Worm (Caenorhabditis elegans) whole organism, young adult: ENCODE measurements around the gene pus-1.
A peak's percentile ranks its signal among the peaks of the same experiment; 100 is the strongest.

Experiments
- B0019.2 ChIP-seq: fragments of 200-800 bp; sonication (Bioruptor generic); conservative IDR thresholded peaks from 2 replicates; pipeline ENCODE4 v1.3.6; 2022; ENCODE audit warnings: missing genetic modification reagents, missing genetic modification characterization, missing compliant biosample characterization
- B0261.1 ChIP-seq: sonication (generic microtip); optimal IDR thresholded peaks from 2 replicates; lab custom pipeline; 2016; ENCODE audit warnings: mild to moderate bottlenecking, missing genetic modification characterization, moderate library complexity, missing compliant biosample characterization
- C17E4.6 ChIP-seq: fragments of 200-800 bp; sonication (Bioruptor generic); IDR thresholded peaks from 2 replicates; pipeline ENCODE4 v1.3.6; 2022; ENCODE audit warnings: missing genetic modification reagents, missing genetic modification characterization, missing compliant biosample characterization
- F39B2.1 ChIP-seq: fragments of 200-800 bp; sonication (Bioruptor generic); IDR thresholded peaks from 2 replicates; pipeline ENCODE4 v1.3.6; 2022; ENCODE audit warnings: missing genetic modification reagents, missing genetic modification characterization, missing compliant biosample characterization
- F55B11.4 ChIP-seq: sonication (generic microtip); optimal IDR thresholded peaks from 2 replicates; lab custom pipeline; 2016; ENCODE audit warnings: missing compliant biosample characterization, missing genetic modification characterization, borderline replicate concordance; ENCODE audit not compliant: insufficient read depth
- K11D2.4 ChIP-seq: fragments of 200-800 bp; sonication (Bioruptor generic); IDR thresholded peaks from 2 replicates; pipeline ENCODE4 v1.3.6; 2022; ENCODE audit warnings: missing genetic modification reagents, missing genetic modification characterization, missing compliant biosample characterization
- T26A5.8 ChIP-seq: sonication (generic microtip); optimal IDR thresholded peaks from 2 replicates; lab custom pipeline; 2016; ENCODE audit warnings: missing genetic modification characterization, missing compliant biosample characterization
- Y53G8AR.9 ChIP-seq: fragments of 200-800 bp; sonication (Bioruptor generic); conservative IDR thresholded peaks from 2 replicates; pipeline ENCODE4 v1.3.6; 2022; ENCODE audit warnings: missing genetic modification reagents, missing genetic modification characterization, missing compliant biosample characterization
- Y79H2A.3 ChIP-seq: fragments of 200-800 bp; sonication (Bioruptor generic); conservative IDR thresholded peaks from 2 replicates; pipeline ENCODE4 v1.3.6; 2022; ENCODE audit warnings: missing genetic modification reagents, missing genetic modification characterization, missing compliant biosample characterization
- akir-1 ChIP-seq: fragments of 200-800 bp; sonication (Bioruptor generic); optimal IDR thresholded peaks from 2 replicates; lab custom pipeline; 2018; ENCODE audit warnings: mild to moderate bottlenecking, missing genetic modification characterization, moderate library complexity, missing compliant biosample characterization
- bed-1 ChIP-seq: fragments of 200-800 bp; sonication (Bioruptor generic); IDR thresholded peaks from 2 replicates; pipeline ENCODE4 v1.3.6; 2022; ENCODE audit warnings: missing genetic modification reagents, missing genetic modification characterization, missing compliant biosample characterization
- bed-2 ChIP-seq: fragments of 200-800 bp; sonication (Bioruptor generic); IDR thresholded peaks from 2 replicates; pipeline ENCODE4 v1.3.6; 2022; ENCODE audit warnings: missing genetic modification reagents, missing genetic modification characterization, missing compliant biosample characterization
- ccch-3 ChIP-seq: fragments of 200-800 bp; sonication (Bioruptor generic); optimal IDR thresholded peaks from 2 replicates; lab custom pipeline; 2018; ENCODE audit warnings: mild to moderate bottlenecking, missing genetic modification characterization, missing compliant biosample characterization
- ceh-79 ChIP-seq: sonication (generic microtip); optimal IDR thresholded peaks from 2 replicates; lab custom pipeline; 2017; ENCODE audit warnings: mild to moderate bottlenecking, missing genetic modification characterization, missing compliant biosample characterization
- ceh-91 ChIP-seq: fragments of 200-800 bp; sonication (Bioruptor generic); IDR thresholded peaks from 2 replicates; pipeline ENCODE4 v1.3.6; 2022; ENCODE audit warnings: missing genetic modification reagents, missing genetic modification characterization, missing compliant biosample characterization
- dox-1 ChIP-seq: fragments of 200-800 bp; sonication (Bioruptor generic); IDR thresholded peaks from 2 replicates; pipeline ENCODE4 v1.3.6; 2022; ENCODE audit warnings: missing genetic modification reagents, missing genetic modification characterization, missing compliant biosample characterization
- egrh-3 ChIP-seq: fragments of 200-800 bp; sonication (Bioruptor generic); IDR thresholded peaks from 2 replicates; pipeline ENCODE4 v1.3.6; 2022; ENCODE audit warnings: missing genetic modification reagents, missing genetic modification characterization, missing compliant biosample characterization
- fkh-3 ChIP-seq: sonication (generic microtip); optimal IDR thresholded peaks from 2 replicates; lab custom pipeline; 2016; ENCODE audit warnings: mild to moderate bottlenecking, missing genetic modification characterization, missing compliant biosample characterization
- him-1 ChIP-seq: sonication (generic microtip); optimal IDR thresholded peaks from 2 replicates; lab custom pipeline; 2016; ENCODE audit warnings: missing genotype, missing genetic modification reagents, missing genetic modification characterization, missing compliant biosample characterization
- hsf-1 ChIP-seq: fragments of 200-800 bp; sonication (Bioruptor generic); IDR thresholded peaks from 2 replicates; pipeline ENCODE4 v1.3.6; 2022; ENCODE audit warnings: missing genetic modification reagents, missing genetic modification characterization, missing compliant biosample characterization
- let-607 ChIP-seq, 2 experiments: fragments of 200-800 bp in 1 of 2; sonication (Bioruptor generic) in 1 of 2; sonication (generic microtip) in 1 of 2; optimal IDR thresholded peaks; 2 replicates each; lab custom pipeline; 2016 to 2018; ENCODE audit warnings: mild to moderate bottlenecking in 2 of 2, missing compliant biosample characterization in 2 of 2, missing genetic modification characterization in 2 of 2, moderate library complexity in 2 of 2, missing genotype in 1 of 2
- lin-26 ChIP-seq: fragments of 200-800 bp; sonication (Bioruptor generic); IDR thresholded peaks from 2 replicates; pipeline ENCODE4 v1.3.6; 2022; ENCODE audit warnings: missing genetic modification reagents, missing genetic modification characterization, missing compliant biosample characterization
- lin-54 ChIP-seq: fragments of 200-800 bp; sonication (Bioruptor generic); optimal IDR thresholded peaks from 2 replicates; lab custom pipeline; 2018; ENCODE audit warnings: mild to moderate bottlenecking, missing genetic modification characterization, missing compliant biosample characterization
- lir-1 ChIP-seq: fragments of 200-800 bp; sonication (Bioruptor generic); conservative IDR thresholded peaks from 2 replicates; pipeline ENCODE4 v1.3.6; 2022; ENCODE audit warnings: missing genetic modification reagents, missing genetic modification characterization, missing compliant biosample characterization
- lsl-1 ChIP-seq: fragments of 200-800 bp; sonication (Bioruptor generic); optimal IDR thresholded peaks from 2 replicates; lab custom pipeline; 2018; ENCODE audit warnings: mild to moderate bottlenecking, missing genetic modification characterization, moderate library complexity, missing compliant biosample characterization
- lsy-27 ChIP-seq: sonication (generic microtip); optimal IDR thresholded peaks from 2 replicates; lab custom pipeline; 2017; ENCODE audit warnings: missing genetic modification characterization, mild to moderate bottlenecking, missing compliant biosample characterization, antibody characterized with exemption, missing genotype, borderline replicate concordance; ENCODE audit not compliant: insufficient read depth
- madf-6 ChIP-seq: fragments of 200-800 bp; sonication (Bioruptor generic); IDR thresholded peaks from 2 replicates; pipeline ENCODE4 v1.3.6; 2022; ENCODE audit warnings: missing genetic modification reagents, missing genetic modification characterization, missing compliant biosample characterization
- madf-8 ChIP-seq: fragments of 200-800 bp; sonication (Bioruptor generic); conservative IDR thresholded peaks from 2 replicates; pipeline ENCODE4 v1.3.6; 2022; ENCODE audit warnings: missing genetic modification reagents, missing genetic modification characterization, missing compliant biosample characterization
- mcd-1 ChIP-seq: fragments of 200-800 bp; sonication (Bioruptor generic); IDR thresholded peaks from 2 replicates; pipeline ENCODE4 v1.3.6; 2022; ENCODE audit warnings: missing genetic modification reagents, missing genetic modification characterization, missing compliant biosample characterization
- nfya-1 ChIP-seq: sonication (generic microtip); optimal IDR thresholded peaks from 2 replicates; lab custom pipeline; 2017; ENCODE audit warnings: antibody characterized with exemption, missing compliant biosample characterization, missing genetic modification characterization, borderline replicate concordance; ENCODE audit not compliant: insufficient read depth
- nhr-179 ChIP-seq: sonication (generic microtip); optimal IDR thresholded peaks from 2 replicates; lab custom pipeline; 2016; ENCODE audit warnings: mild to moderate bottlenecking, missing genetic modification characterization, missing compliant biosample characterization
- pbrm-1 ChIP-seq: fragments of 200-800 bp; sonication (Bioruptor generic); IDR thresholded peaks from 2 replicates; pipeline ENCODE4 v1.3.6; 2022; ENCODE audit warnings: missing genetic modification reagents, missing genetic modification characterization, missing compliant biosample characterization
- rcor-1 ChIP-seq: fragments of 200-800 bp; sonication (Bioruptor generic); IDR thresholded peaks from 2 replicates; pipeline ENCODE4 v1.3.6; 2022; ENCODE audit warnings: missing genetic modification reagents, missing genetic modification characterization, missing compliant biosample characterization
- repo-1 ChIP-seq: sonication (generic microtip); optimal IDR thresholded peaks from 2 replicates; lab custom pipeline; 2017; ENCODE audit warnings: mild to moderate bottlenecking, missing genetic modification characterization, missing compliant biosample characterization
- snpc-4 ChIP-seq, 5 experiments: fragments of 150-350 bp in 1 of 5; sonication (generic microtip) in 4 of 5; optimal IDR thresholded peaks; 2 replicates each; lab custom pipeline; 2014 to 2018; ENCODE audit warnings: missing genetic modification characterization in 5 of 5, missing biosample characterization in 3 of 5, antibody characterized with exemption in 2 of 5, mild to moderate bottlenecking in 2 of 5, missing compliant biosample characterization in 2 of 5, missing genotype in 2 of 5, moderate library complexity in 2 of 5, missing genetic modification reagents in 1 of 5
- somi-1 ChIP-seq: fragments of 200-800 bp; sonication (Bioruptor generic); optimal IDR thresholded peaks from 2 replicates; lab custom pipeline; 2018; ENCODE audit warnings: mild to moderate bottlenecking, missing genetic modification characterization, missing compliant biosample characterization
- sptf-2 ChIP-seq: fragments of 200-800 bp; sonication (Bioruptor generic); optimal IDR thresholded peaks from 2 replicates; lab custom pipeline; 2018; ENCODE audit warnings: mild to moderate bottlenecking, missing genetic modification characterization, missing compliant biosample characterization
- xnd-1 ChIP-seq: sonication (generic microtip); optimal IDR thresholded peaks from 2 replicates; lab custom pipeline; 2016; ENCODE audit warnings: missing genotype, missing genetic modification reagents, missing genetic modification characterization, missing compliant biosample characterization
- zfh-2 ChIP-seq: fragments of 200-800 bp; sonication (Bioruptor generic); conservative IDR thresholded peaks from 2 replicates; pipeline ENCODE4 v1.3.6; 2022; ENCODE audit warnings: missing genetic modification reagents, missing genetic modification characterization, missing compliant biosample characterization
- ztf-18 ChIP-seq: sonication (generic microtip); optimal IDR thresholded peaks from 2 replicates; lab custom pipeline; 2016; ENCODE audit warnings: missing genotype, mild to moderate bottlenecking, missing genetic modification characterization, missing compliant biosample characterization
- ztf-22 ChIP-seq: fragments of 200-800 bp; sonication (Bioruptor generic); optimal IDR thresholded peaks from 2 replicates; lab custom pipeline; 2018; ENCODE audit warnings: mild to moderate bottlenecking, missing genetic modification characterization, moderate library complexity, missing compliant biosample characterization
- ztf-26 ChIP-seq: sonication (generic microtip); optimal IDR thresholded peaks from 2 replicates; lab custom pipeline; 2017; ENCODE audit warnings: missing genetic modification characterization, missing compliant biosample characterization
- ztf-28 ChIP-seq: fragments of 200-800 bp; sonication (Bioruptor generic); IDR thresholded peaks from 2 replicates; pipeline ENCODE4 v1.3.6; 2022; ENCODE audit warnings: missing genetic modification reagents, missing genetic modification characterization, missing compliant biosample characterization
- ztf-6 ChIP-seq: fragments of 200-800 bp; sonication (Bioruptor generic); IDR thresholded peaks from 2 replicates; pipeline ENCODE4 v1.3.6; 2022; ENCODE audit warnings: missing genetic modification reagents, missing genetic modification characterization, missing compliant biosample characterization

Gene pus-1

DNA sequence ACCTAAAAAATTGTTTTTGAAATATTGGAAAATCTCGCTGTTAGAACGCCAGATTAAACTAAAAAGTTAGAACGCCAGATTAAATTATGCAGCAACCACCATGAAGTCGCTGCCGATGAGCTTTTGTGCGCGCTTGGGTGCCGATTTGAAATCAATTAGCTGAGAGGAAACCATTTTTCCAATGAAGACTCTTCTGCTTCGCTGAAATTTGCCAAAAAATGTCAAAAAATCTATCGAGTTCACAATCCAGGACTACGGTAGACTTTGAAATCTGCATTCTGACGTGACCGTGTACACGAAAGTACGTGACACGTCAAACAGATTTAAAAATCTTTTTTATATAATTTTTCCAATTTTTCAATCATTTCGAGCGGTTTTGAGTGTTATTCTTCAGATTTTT is 5.8 kb downstream of the pus-1 start, which contains the start of gene immt-2:
immt-2 (plus strand) TSS at position 301 of the 400 bp plus-strand sequence.
- TF ChIP-seq ztf-18 (tag; lab: Kevin White, UChicago) (peak; percentile 17), pbrm-1 (GFP tag; lab: Robert Waterston, UW) (no peak), F39B2.1 (no peak), sptf-2 (GFP tag; lab: Kevin White, UChicago) (no peak), ztf-22 (GFP tag; lab: Kevin White, UChicago) (no peak), nfya-1 (tag; lab: Kevin White, UChicago) (no peak), lin-54 (GFP tag; lab: Kevin White, UChicago) (no peak), snpc-4 (GFP tag; optimal IDR thresholded peaks at IDR 0.05; lab: Kevin White, UChicago) (no peak), snpc-4 (tag; optimal IDR thresholded peaks at IDR 0.05; lab: Kevin White, UChicago) (peak in 1 of 4 experiments; percentile 28), lsl-1 (GFP tag; lab: Kevin White, UChicago) (peak; percentile 85), rcor-1 (no peak), dox-1 (GFP tag; lab: Robert Waterston, UW) (no peak), bed-2 (GFP tag; lab: Robert Waterston, UW) (no peak), akir-1 (GFP tag; lab: Kevin White, UChicago) (no peak), lin-26 (GFP tag; lab: Robert Waterston, UW) (no peak), hsf-1 (GFP tag; lab: Robert Waterston, UW) (no peak), lsy-27 (tag; lab: Kevin White, UChicago) (no peak), F55B11.4 (tag; lab: Kevin White, UChicago) (no peak)
- TF ChIP-seq, all 124 proteins: peak for 3

DNA sequence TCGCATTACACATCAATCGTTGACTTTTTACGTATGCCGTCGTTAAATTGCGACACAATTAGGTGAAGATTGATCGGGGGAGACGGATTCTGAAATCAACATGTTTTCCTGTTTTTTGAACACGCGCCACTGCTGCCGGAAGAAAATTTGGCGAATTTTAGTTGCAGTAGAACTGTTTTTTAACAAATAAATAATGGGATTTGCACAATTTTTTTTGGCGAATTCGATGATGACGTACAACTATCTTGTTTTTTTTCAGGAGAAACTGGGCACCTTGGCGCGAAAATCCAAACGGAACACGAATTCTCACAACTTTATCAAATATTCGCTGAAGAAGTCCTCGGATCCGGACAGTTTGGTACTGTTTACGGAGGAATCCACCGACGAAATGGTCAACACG is 8.7 kb downstream of the pus-1 start:
- no peak for TF ChIP-seq Y79H2A.3 (GFP tag; lab: Robert Waterston, UW)
- TF ChIP-seq ceh-91 = no peak
- no peak for TF ChIP-seq C17E4.6 (GFP tag; lab: Robert Waterston, UW)
- no peak for TF ChIP-seq ceh-79 (tag; lab: Kevin White, UChicago)
- TF ChIP-seq lir-1 = no peak
- no peak for TF ChIP-seq let-607 (tag; optimal IDR thresholded peaks at IDR 0.05; lab: Kevin White, UChicago)
- TF ChIP-seq bed-1 = no peak
- TF ChIP-seq ztf-26 = no peak
- no peak for TF ChIP-seq him-1
- TF ChIP-seq Y53G8AR.9 (GFP tag; lab: Robert Waterston, UW) = no peak
- no peak for TF ChIP-seq madf-8 (GFP tag; lab: Robert Waterston, UW)
- no peak for TF ChIP-seq fkh-3 (tag; lab: Kevin White, UChicago)
- TF ChIP-seq B0261.1 (tag; lab: Kevin White, UChicago) = no peak
- no peak for TF ChIP-seq lin-54 (GFP tag; lab: Kevin White, UChicago)

DNA sequence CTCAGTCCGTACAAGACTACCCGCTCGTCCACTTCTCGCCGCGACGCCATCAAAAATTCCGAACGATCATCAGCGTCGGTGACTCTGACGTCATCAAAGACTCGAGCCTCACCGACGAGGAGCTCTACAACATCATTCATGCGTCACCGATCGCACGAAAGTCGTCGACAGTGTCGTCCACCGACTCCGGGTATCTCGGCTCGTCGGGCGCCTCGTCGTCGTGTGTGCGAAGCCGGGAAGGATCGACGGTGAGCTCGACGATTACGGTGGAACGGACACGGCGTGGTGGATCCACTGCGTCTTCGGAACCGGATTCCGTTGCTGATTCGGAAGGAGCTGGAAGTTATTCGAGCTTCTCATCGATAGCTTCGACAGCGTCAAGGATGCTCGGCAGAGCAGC is 9.9 kb downstream of the pus-1 start:
- TF ChIP-seq Y53G8AR.9 (GFP tag; lab: Robert Waterston, UW) (no peak), nhr-179 (no peak), B0019.2 (no peak), ccch-3 (GFP tag; lab: Kevin White, UChicago) (no peak), mcd-1 (GFP tag; lab: Robert Waterston, UW) (no peak), ztf-28 (GFP tag; lab: Robert Waterston, UW) (no peak), zfh-2 (GFP tag; lab: Robert Waterston, UW) (peak; percentile 80), egrh-3 (GFP tag; lab: Robert Waterston, UW) (peak; percentile 50; the same call in 1 of the 2 replicates), madf-6 (GFP tag; lab: Robert Waterston, UW) (no peak), xnd-1 (no peak), somi-1 (GFP tag; lab: Kevin White, UChicago) (no peak), nfya-1 (tag; lab: Kevin White, UChicago) (peak; percentile 43), K11D2.4 (GFP tag; lab: Robert Waterston, UW) (0 out of 2 replicates have a peak, but pooled peaks have one; percentile 22), hsf-1 (GFP tag; lab: Robert Waterston, UW) (no peak), T26A5.8 (tag; lab: Kevin White, UChicago) (no peak), repo-1 (peak; percentile 16), F55B11.4 (tag; lab: Kevin White, UChicago) (no peak), ztf-6 (GFP tag; lab: Robert Waterston, UW) (no peak)
